Worm (Caenorhabditis elegans) whole organism, L3 larva: ENCODE data around the gene ZK637.15.

Experiments
- ama-1 ChIP-seq: fragments of 150-350 bp; optimal IDR thresholded peaks from 2 replicates; lab custom pipeline; 2018
- ceh-16 ChIP-seq: sonication (generic microtip); optimal IDR thresholded peaks from 2 replicates; lab custom pipeline; 2017; ENCODE audit warnings: missing biosample characterization, missing genetic modification characterization
- ceh-9 ChIP-seq: sonication (generic microtip); optimal IDR thresholded peaks from 2 replicates; lab custom pipeline; 2018; ENCODE audit warnings: missing biosample characterization, missing genetic modification characterization
- daf-12 ChIP-seq: fragments of 150-350 bp; optimal IDR thresholded peaks from 2 replicates; lab custom pipeline; 2014; ENCODE audit warnings: missing biosample characterization, missing genetic modification reagents, missing genetic modification characterization
- elt-1 ChIP-seq: fragments of 150-350 bp; optimal IDR thresholded peaks from 2 replicates; lab custom pipeline; 2014; ENCODE audit warnings: missing biosample characterization, missing genetic modification characterization
- elt-3 ChIP-seq, 3 experiments: fragments of 150-350 bp in 1 of 3; sonication (generic microtip) in 2 of 3; optimal IDR thresholded peaks; 2 replicates in 2 of 3; 4 replicates in 1 of 3; lab custom pipeline; 2014 to 2017; ENCODE audit warnings: missing biosample characterization in 3 of 3, missing genetic modification characterization in 3 of 3
- fkh-10 ChIP-seq: sonication (generic microtip); optimal IDR thresholded peaks from 2 replicates; lab custom pipeline; 2017; ENCODE audit warnings: missing biosample characterization, missing genetic modification reagents, missing genetic modification characterization
- hmg-11 ChIP-seq: sonication (generic microtip); optimal IDR thresholded peaks from 2 replicates; lab custom pipeline; 2016; ENCODE audit warnings: missing genetic modification characterization, missing compliant biosample characterization
- lin-15B ChIP-seq: fragments of 150-350 bp; optimal IDR thresholded peaks from 2 replicates; lab custom pipeline; 2014; ENCODE audit warnings: missing biosample characterization, missing genetic modification characterization
- lin-39 ChIP-seq: fragments of 150-350 bp; optimal IDR thresholded peaks from 2 replicates; lab custom pipeline; 2018; ENCODE audit warnings: missing biosample characterization, missing genetic modification reagents, missing genetic modification characterization
- lsy-12 ChIP-seq: sonication (generic microtip); optimal IDR thresholded peaks from 2 replicates; lab custom pipeline; 2016; ENCODE audit warnings: mild to moderate bottlenecking, missing genetic modification characterization, missing compliant biosample characterization
- mdl-1 ChIP-seq: fragments of 150-350 bp; optimal IDR thresholded peaks from 2 replicates; lab custom pipeline; 2014; ENCODE audit warnings: missing biosample characterization, missing genetic modification characterization
- nfya-1 ChIP-seq: sonication (generic microtip); optimal IDR thresholded peaks from 2 replicates; lab custom pipeline; 2017; ENCODE audit warnings: missing genetic modification characterization, mild to moderate bottlenecking, missing compliant biosample characterization, antibody characterized with exemption, moderate library complexity; ENCODE audit not compliant: insufficient read depth
- nhr-11 ChIP-seq: fragments of 150-350 bp; optimal IDR thresholded peaks from 2 replicates; lab custom pipeline; 2014; ENCODE audit warnings: missing biosample characterization, missing genetic modification characterization
- nhr-12 ChIP-seq: fragments of 150-350 bp; optimal IDR thresholded peaks from 2 replicates; lab custom pipeline; 2014; ENCODE audit warnings: missing biosample characterization, missing genetic modification characterization
- nhr-23 ChIP-seq: fragments of 150-350 bp; optimal IDR thresholded peaks from 2 replicates; lab custom pipeline; 2014; ENCODE audit warnings: missing biosample characterization, missing genetic modification reagents, missing genetic modification characterization
- nhr-237 ChIP-seq: fragments of 150-350 bp; optimal IDR thresholded peaks from 2 replicates; lab custom pipeline; 2014; ENCODE audit warnings: missing biosample characterization, missing genetic modification characterization
- nhr-28 ChIP-seq: fragments of 150-350 bp; optimal IDR thresholded peaks from 2 replicates; lab custom pipeline; 2014; ENCODE audit warnings: missing biosample characterization, missing genetic modification characterization
- nhr-43 ChIP-seq: sonication (generic microtip); optimal IDR thresholded peaks from 2 replicates; lab custom pipeline; 2016; ENCODE audit warnings: mild to moderate bottlenecking, missing genetic modification characterization, missing compliant biosample characterization; ENCODE audit not compliant: poor library complexity, severe bottlenecking
- nhr-67 ChIP-seq: fragments of 150-350 bp; optimal IDR thresholded peaks from 2 replicates; lab custom pipeline; 2014; ENCODE audit warnings: missing biosample characterization, missing genetic modification characterization
- pha-4 ChIP-seq: fragments of 150-350 bp; optimal IDR thresholded peaks from 2 replicates; lab custom pipeline; 2014; ENCODE audit warnings: missing biosample characterization, missing genetic modification reagents, missing genetic modification characterization
- skn-1 ChIP-seq: fragments of 150-350 bp; optimal IDR thresholded peaks from 2 replicates; lab custom pipeline; 2014; ENCODE audit warnings: missing biosample characterization, missing genetic modification characterization
- snpc-4 ChIP-seq: fragments of 150-350 bp; optimal IDR thresholded peaks from 2 replicates; lab custom pipeline; 2014; ENCODE audit warnings: missing biosample characterization, missing genetic modification characterization
- unc-39 ChIP-seq: sonication (generic microtip); optimal IDR thresholded peaks from 4 replicates; lab custom pipeline; 2017; ENCODE audit warnings: missing biosample characterization, missing genetic modification characterization
- unc-62 ChIP-seq: fragments of 150-350 bp; sonication (generic microtip); optimal IDR thresholded peaks from 4 replicates; lab custom pipeline; 2014; ENCODE audit warnings: missing biosample characterization, missing genetic modification reagents, missing genetic modification characterization
- ztf-4 ChIP-seq: fragments of 150-350 bp; optimal IDR thresholded peaks from 2 replicates; lab custom pipeline; 2014; ENCODE audit warnings: missing biosample characterization, missing genetic modification characterization

The ZK637.15 gene

ce11 chrIII:8960664-8961063, 40.8 kb downstream of the ZK637.15 start, which contains the start of gene ZK643.6:
ZK643.6 (minus strand) TSS chrIII:8960764.
- TF ChIP-seq mdl-1 (tag; lab: Kevin White, UChicago) (no peak), hmg-11 (tag; lab: Kevin White, UChicago) (no peak), skn-1 (tag; lab: Kevin White, UChicago) (no peak), nhr-11 (tag; lab: Kevin White, UChicago) (no peak), nhr-28 (tag; lab: Kevin White, UChicago) (no peak), nhr-12 (tag; lab: Kevin White, UChicago) (no peak)

DNA sequence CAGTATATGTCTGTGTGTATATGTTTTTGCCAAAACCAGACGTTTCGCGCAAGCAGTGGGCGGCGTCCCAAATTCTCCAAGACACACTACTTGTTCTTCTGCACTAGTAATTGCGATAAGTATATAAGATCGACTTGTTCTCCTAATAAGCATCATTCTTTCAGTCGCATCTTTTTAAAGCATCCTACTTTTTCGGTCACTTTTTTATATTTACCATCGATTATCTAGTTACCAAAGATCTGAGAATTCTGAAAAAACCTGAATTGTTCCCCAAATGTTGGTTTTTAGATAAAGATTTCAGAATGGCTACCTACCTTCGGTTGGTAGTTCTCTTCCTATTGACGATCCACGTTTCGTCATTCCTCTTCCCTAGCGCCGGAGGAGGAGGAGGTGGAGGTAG, 42.1 kb downstream of the ZK637.15 start, which contains the start of gene grl-25:
grl-25 (plus strand) TSS at position 301 of the 400 bp plus-strand sequence.
- TF ChIP-seq nhr-237 (no peak), ceh-9 (tag; lab: Kevin White, UChicago) (no peak), ztf-4 (tag; lab: Kevin White, UChicago) (no peak), nhr-67 (tag; lab: Kevin White, UChicago) (no peak)

ce11 chrIII:8962475-8962874, 42.6 kb downstream of the ZK637.15 start:
- TF ChIP-seq fkh-10 (GFP tag; lab: Kevin White, UChicago): no peak
- TF ChIP-seq nhr-28 (tag; lab: Kevin White, UChicago): no peak
- TF ChIP-seq unc-39 (tag; lab: Kevin White, UChicago): no peak
- no peak for TF ChIP-seq ama-1
- no peak for TF ChIP-seq nfya-1 (tag; lab: Kevin White, UChicago)
- no peak for TF ChIP-seq elt-1 (tag; lab: Kevin White, UChicago)
- no peak for TF ChIP-seq elt-3 (tag; optimal IDR thresholded peaks at IDR 0.05; lab: Kevin White, UChicago)
- no peak for TF ChIP-seq lsy-12 (tag; lab: Kevin White, UChicago)
- no peak for TF ChIP-seq ztf-4 (tag; lab: Kevin White, UChicago)
- no peak for TF ChIP-seq ceh-16 (tag; lab: Kevin White, UChicago)
- TF ChIP-seq mdl-1 (tag; lab: Kevin White, UChicago): no peak
- no peak for TF ChIP-seq nhr-43 (tag; lab: Kevin White, UChicago)
- no peak for TF ChIP-seq pha-4 (tag; lab: Kevin White, UChicago)
- no peak for TF ChIP-seq snpc-4
- no peak for TF ChIP-seq unc-62 (GFP tag; lab: Kevin White, UChicago)
- TF ChIP-seq lin-15B (tag; lab: Kevin White, UChicago): no peak
- no peak for TF ChIP-seq daf-12

ce11 chrIII:8964684-8965283, 44.9 kb downstream of the ZK637.15 start:
- no peak for TF ChIP-seq snpc-4
- TF ChIP-seq lin-39 (tag; lab: Kevin White, UChicago): no peak

ce11 chrIII:8967639-8968038, 47.8 kb downstream of the ZK637.15 start, which contains the start of the genes bud-13 and rpap-2:
bud-13 (minus strand) TSS chrIII:8967727.
rpap-2 (plus strand) TSS chrIII:8967967.
- TF ChIP-seq nfya-1 (tag; lab: Kevin White, UChicago) (peak; percentile 12), lin-15B (tag; lab: Kevin White, UChicago) (peak; percentile 11), nhr-23 (tag; lab: Kevin White, UChicago) (no peak), ama-1 (no peak)
